Worm (Caenorhabditis elegans) whole organism, young adult: Measurements from ENCODE around the gene plk-3.

Experiments
- B0035.1 ChIP-seq: sonication (generic microtip); optimal IDR thresholded peaks from 2 replicates; lab custom pipeline; 2016; ENCODE audit warnings: missing genetic modification characterization, mild to moderate bottlenecking, missing compliant biosample characterization, missing genotype, missing genetic modification reagents
- B0261.1 ChIP-seq: sonication (generic microtip); optimal IDR thresholded peaks from 2 replicates; lab custom pipeline; 2016; ENCODE audit warnings: mild to moderate bottlenecking, missing genetic modification characterization, moderate library complexity, missing compliant biosample characterization
- F33H1.4 ChIP-seq: fragments of 200-800 bp; sonication (Bioruptor generic); IDR thresholded peaks from 2 replicates; pipeline ENCODE4 v1.3.6; 2022; ENCODE audit warnings: missing genetic modification reagents, missing genetic modification characterization, missing compliant biosample characterization
- F37B4.10 ChIP-seq: fragments of 200-800 bp; sonication (Bioruptor generic); IDR thresholded peaks from 2 replicates; pipeline ENCODE4 v1.3.6; 2022; ENCODE audit warnings: missing genetic modification characterization, missing compliant biosample characterization
- F49E8.2 ChIP-seq: sonication (generic microtip); optimal IDR thresholded peaks from 3 replicates; lab custom pipeline; 2017; ENCODE audit warnings: missing genetic modification characterization, mild to moderate bottlenecking, missing compliant biosample characterization, antibody characterized with exemption, moderate library complexity; ENCODE audit not compliant: insufficient read depth
- F52B5.7 ChIP-seq: sonication (generic microtip); optimal IDR thresholded peaks from 2 replicates; lab custom pipeline; 2016; ENCODE audit warnings: mild to moderate bottlenecking, missing genetic modification characterization, missing compliant biosample characterization
- F55B11.4 ChIP-seq: sonication (generic microtip); optimal IDR thresholded peaks from 2 replicates; lab custom pipeline; 2016; ENCODE audit warnings: missing compliant biosample characterization, missing genetic modification characterization, borderline replicate concordance; ENCODE audit not compliant: insufficient read depth
- F57C9.4 ChIP-seq: sonication (generic microtip); optimal IDR thresholded peaks from 2 replicates; lab custom pipeline; 2017; ENCODE audit warnings: mild to moderate bottlenecking, missing genetic modification characterization, missing compliant biosample characterization
- K12H6.12 ChIP-seq: fragments of 200-800 bp; sonication (Bioruptor generic); optimal IDR thresholded peaks from 2 replicates; lab custom pipeline; 2018; ENCODE audit warnings: mild to moderate bottlenecking, missing genetic modification characterization, missing compliant biosample characterization
- T26A5.8 ChIP-seq: sonication (generic microtip); optimal IDR thresholded peaks from 2 replicates; lab custom pipeline; 2016; ENCODE audit warnings: missing genetic modification characterization, missing compliant biosample characterization
- Y53G8AR.9 ChIP-seq: fragments of 200-800 bp; sonication (Bioruptor generic); conservative IDR thresholded peaks from 2 replicates; pipeline ENCODE4 v1.3.6; 2022; ENCODE audit warnings: missing genetic modification reagents, missing genetic modification characterization, missing compliant biosample characterization
- aptf-2 ChIP-seq: fragments of 200-800 bp; sonication (Bioruptor generic); conservative IDR thresholded peaks from 2 replicates; pipeline ENCODE4 v1.3.6; 2022; ENCODE audit warnings: missing genetic modification reagents, missing genetic modification characterization, missing compliant biosample characterization
- atf-7 ChIP-seq: sonication (generic microtip); optimal IDR thresholded peaks from 2 replicates; lab custom pipeline; 2017; ENCODE audit warnings: mild to moderate bottlenecking, missing genetic modification characterization, missing compliant biosample characterization
- attf-6 ChIP-seq: fragments of 200-800 bp; sonication (Bioruptor generic); IDR thresholded peaks from 2 replicates; pipeline ENCODE4 v1.3.6; 2022; ENCODE audit warnings: missing genetic modification reagents, missing genetic modification characterization, missing compliant biosample characterization
- bed-2 ChIP-seq: fragments of 200-800 bp; sonication (Bioruptor generic); IDR thresholded peaks from 2 replicates; pipeline ENCODE4 v1.3.6; 2022; ENCODE audit warnings: missing genetic modification reagents, missing genetic modification characterization, missing compliant biosample characterization
- cebp-2 ChIP-seq: fragments of 200-800 bp; sonication (Bioruptor generic); IDR thresholded peaks from 2 replicates; pipeline ENCODE4 v1.3.6; 2022; ENCODE audit warnings: missing genetic modification characterization, missing compliant biosample characterization
- ceh-100 ChIP-seq: fragments of 200-800 bp; sonication (Bioruptor generic); IDR thresholded peaks from 2 replicates; pipeline ENCODE4 v1.3.6; 2022; ENCODE audit warnings: missing genetic modification reagents, missing genetic modification characterization, missing compliant biosample characterization
- ceh-79 ChIP-seq: sonication (generic microtip); optimal IDR thresholded peaks from 2 replicates; lab custom pipeline; 2017; ENCODE audit warnings: mild to moderate bottlenecking, missing genetic modification characterization, missing compliant biosample characterization
- ceh-91 ChIP-seq: fragments of 200-800 bp; sonication (Bioruptor generic); IDR thresholded peaks from 2 replicates; pipeline ENCODE4 v1.3.6; 2022; ENCODE audit warnings: missing genetic modification reagents, missing genetic modification characterization, missing compliant biosample characterization
- die-1 ChIP-seq: sonication (generic microtip); optimal IDR thresholded peaks from 2 replicates; lab custom pipeline; 2016; ENCODE audit warnings: missing genotype, mild to moderate bottlenecking, missing genetic modification characterization, missing compliant biosample characterization
- egl-44 ChIP-seq: fragments of 200-800 bp; sonication (Bioruptor generic); IDR thresholded peaks from 2 replicates; pipeline ENCODE4 v1.3.6; 2022; ENCODE audit warnings: missing genetic modification reagents, missing genetic modification characterization, missing compliant biosample characterization
- egrh-3 ChIP-seq: fragments of 200-800 bp; sonication (Bioruptor generic); IDR thresholded peaks from 2 replicates; pipeline ENCODE4 v1.3.6; 2022; ENCODE audit warnings: missing genetic modification reagents, missing genetic modification characterization, missing compliant biosample characterization
- ets-4 ChIP-seq: fragments of 200-800 bp; sonication (Bioruptor generic); optimal IDR thresholded peaks from 2 replicates; lab custom pipeline; 2018; ENCODE audit warnings: mild to moderate bottlenecking, missing genetic modification characterization, missing compliant biosample characterization
- hlh-26 ChIP-seq: fragments of 200-800 bp; sonication (Bioruptor generic); conservative IDR thresholded peaks from 2 replicates; pipeline ENCODE4 v1.3.6; 2022; ENCODE audit warnings: missing genetic modification reagents, missing genetic modification characterization, missing compliant biosample characterization
- hmg-1.2 ChIP-seq: fragments of 200-800 bp; sonication (Bioruptor generic); IDR thresholded peaks from 2 replicates; pipeline ENCODE4 v1.3.6; 2022; ENCODE audit warnings: missing genetic modification reagents, missing genetic modification characterization, missing compliant biosample characterization
- lin-40 ChIP-seq: sonication (generic microtip); optimal IDR thresholded peaks from 2 replicates; lab custom pipeline; 2016; ENCODE audit warnings: missing genetic modification characterization, mild to moderate bottlenecking, missing compliant biosample characterization, missing genotype, missing genetic modification reagents
- madf-10 ChIP-seq: sonication (generic microtip); optimal IDR thresholded peaks from 2 replicates; lab custom pipeline; 2016; ENCODE audit warnings: mild to moderate bottlenecking, missing genetic modification characterization, missing compliant biosample characterization
- madf-6 ChIP-seq: fragments of 200-800 bp; sonication (Bioruptor generic); IDR thresholded peaks from 2 replicates; pipeline ENCODE4 v1.3.6; 2022; ENCODE audit warnings: missing genetic modification reagents, missing genetic modification characterization, missing compliant biosample characterization
- mcd-1 ChIP-seq: fragments of 200-800 bp; sonication (Bioruptor generic); IDR thresholded peaks from 2 replicates; pipeline ENCODE4 v1.3.6; 2022; ENCODE audit warnings: missing genetic modification reagents, missing genetic modification characterization, missing compliant biosample characterization
- mel-28 ChIP-seq: sonication (generic microtip); optimal IDR thresholded peaks from 2 replicates; lab custom pipeline; 2016; ENCODE audit warnings: borderline replicate concordance, mild to moderate bottlenecking, missing genetic modification characterization, missing compliant biosample characterization
- mxl-1 ChIP-seq: sonication (generic microtip); optimal IDR thresholded peaks from 2 replicates; lab custom pipeline; 2016; ENCODE audit warnings: missing genetic modification characterization, missing compliant biosample characterization
- nfya-2 ChIP-seq: fragments of 200-800 bp; sonication (Bioruptor generic); IDR thresholded peaks from 2 replicates; pipeline ENCODE4 v1.3.6; 2022; ENCODE audit warnings: missing genetic modification reagents, missing genetic modification characterization, missing compliant biosample characterization
- nhr-120 ChIP-seq: fragments of 200-800 bp; sonication (Bioruptor generic); IDR thresholded peaks from 2 replicates; pipeline ENCODE4 v1.3.6; 2022; ENCODE audit warnings: missing genetic modification characterization, missing compliant biosample characterization
- nhr-80 ChIP-seq: sonication (generic microtip); optimal IDR thresholded peaks from 2 replicates; lab custom pipeline; 2016; ENCODE audit warnings: missing genetic modification characterization, missing compliant biosample characterization
- pbrm-1 ChIP-seq: fragments of 200-800 bp; sonication (Bioruptor generic); IDR thresholded peaks from 2 replicates; pipeline ENCODE4 v1.3.6; 2022; ENCODE audit warnings: missing genetic modification reagents, missing genetic modification characterization, missing compliant biosample characterization
- rec-8 ChIP-seq, 2 experiments: sonication (generic microtip); optimal IDR thresholded peaks; 2 replicates each; lab custom pipeline; 2016; ENCODE audit warnings: mild to moderate bottlenecking in 2 of 2, missing genetic modification characterization in 2 of 2, missing genetic modification reagents in 2 of 2, missing genotype in 2 of 2, missing biosample characterization in 1 of 2, missing compliant biosample characterization in 1 of 2, moderate library complexity in 1 of 2
- repo-1 ChIP-seq: sonication (generic microtip); optimal IDR thresholded peaks from 2 replicates; lab custom pipeline; 2017; ENCODE audit warnings: mild to moderate bottlenecking, missing genetic modification characterization, missing compliant biosample characterization
- sdz-38 ChIP-seq: sonication (generic microtip); optimal IDR thresholded peaks from 2 replicates; lab custom pipeline; 2016; ENCODE audit warnings: missing genotype, missing genetic modification characterization, missing compliant biosample characterization
- snpc-4 ChIP-seq, 5 experiments: fragments of 150-350 bp in 1 of 5; sonication (generic microtip) in 4 of 5; optimal IDR thresholded peaks; 2 replicates each; lab custom pipeline; 2014 to 2018; ENCODE audit warnings: missing genetic modification characterization in 5 of 5, missing biosample characterization in 3 of 5, antibody characterized with exemption in 2 of 5, mild to moderate bottlenecking in 2 of 5, missing compliant biosample characterization in 2 of 5, missing genotype in 2 of 5, moderate library complexity in 2 of 5, missing genetic modification reagents in 1 of 5
- unc-130 ChIP-seq: sonication (generic microtip); optimal IDR thresholded peaks from 2 replicates; lab custom pipeline; 2016; ENCODE audit warnings: missing genetic modification reagents, missing genetic modification characterization, missing compliant biosample characterization
- ztf-26 ChIP-seq: sonication (generic microtip); optimal IDR thresholded peaks from 2 replicates; lab custom pipeline; 2017; ENCODE audit warnings: missing genetic modification characterization, missing compliant biosample characterization

Gene plk-3

DNA sequence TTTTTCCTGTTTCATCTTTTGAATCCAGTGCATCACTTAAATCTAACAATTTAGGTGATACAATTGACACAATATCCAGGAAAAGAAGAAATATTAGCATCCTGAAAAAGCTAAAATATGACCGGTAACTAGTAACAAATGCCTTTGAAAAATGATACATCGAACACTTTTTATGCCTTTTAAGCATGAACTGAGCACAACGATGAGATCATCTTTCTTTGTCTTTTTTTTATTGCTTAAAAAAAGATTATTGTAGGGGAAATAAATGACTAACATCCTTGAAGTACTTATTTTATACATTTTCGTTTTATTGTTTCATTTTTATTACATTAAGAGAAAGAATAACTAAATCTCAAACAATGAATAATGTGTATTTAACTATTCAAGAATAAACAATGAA, 7.2 kb downstream of the plk-3 start, which contains the start of gene F13B6.3 (continued):
- TF ChIP-seq snpc-4 (GFP tag; optimal IDR thresholded peaks at IDR 0.05; lab: Kevin White, UChicago) = no peak
- TF ChIP-seq snpc-4 (tag; optimal IDR thresholded peaks at IDR 0.05; lab: Kevin White, UChicago) = no peak
- no peak for TF ChIP-seq mxl-1 (tag; lab: Kevin White, UChicago)

DNA sequence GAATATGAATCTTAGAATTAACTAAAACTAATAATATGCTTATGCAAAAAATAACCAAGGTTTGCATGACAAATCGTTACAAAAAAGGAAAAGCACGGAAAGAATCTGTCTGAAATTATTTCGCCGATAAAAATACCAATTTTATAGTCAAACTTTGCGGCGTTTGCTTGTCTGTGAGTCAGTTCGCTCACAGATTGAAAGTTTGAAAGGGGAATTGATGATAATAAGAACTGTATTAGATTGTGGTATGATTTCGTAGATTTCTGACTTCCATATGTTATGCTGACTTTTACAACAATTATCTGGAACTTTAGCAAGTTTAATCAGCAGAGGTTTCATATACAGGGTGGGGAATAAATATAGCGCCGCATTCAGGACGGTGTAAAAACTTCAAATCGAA, 12.8 kb downstream of the plk-3 start, which contains the start of gene F13B6.2:
TSS of gene F13B6.2 (minus strand) at position 101 of the 400 bp plus-strand sequence.
- no peak for TF ChIP-seq F52B5.7 (tag; lab: Kevin White, UChicago)
- no peak for TF ChIP-seq pbrm-1 (GFP tag; lab: Robert Waterston, UW)
- no peak for TF ChIP-seq attf-6 (GFP tag; lab: Robert Waterston, UW)
- no peak for TF ChIP-seq Y53G8AR.9 (GFP tag; lab: Robert Waterston, UW)
- TF ChIP-seq ztf-26 (tag; lab: Kevin White, UChicago) = no peak
- TF ChIP-seq F55B11.4 (tag; lab: Kevin White, UChicago) = no peak
- TF ChIP-seq nhr-80 = no peak
- no peak for TF ChIP-seq ceh-91 (GFP tag; lab: Robert Waterston, UW)
- no peak for TF ChIP-seq K12H6.12 (tag; lab: Kevin White, UChicago)
- TF ChIP-seq B0261.1 (tag; lab: Kevin White, UChicago) = no peak
- TF ChIP-seq ceh-100 (GFP tag; lab: Robert Waterston, UW) = no peak
- no peak for TF ChIP-seq nhr-120 (GFP tag; lab: Robert Waterston, UW)

DNA sequence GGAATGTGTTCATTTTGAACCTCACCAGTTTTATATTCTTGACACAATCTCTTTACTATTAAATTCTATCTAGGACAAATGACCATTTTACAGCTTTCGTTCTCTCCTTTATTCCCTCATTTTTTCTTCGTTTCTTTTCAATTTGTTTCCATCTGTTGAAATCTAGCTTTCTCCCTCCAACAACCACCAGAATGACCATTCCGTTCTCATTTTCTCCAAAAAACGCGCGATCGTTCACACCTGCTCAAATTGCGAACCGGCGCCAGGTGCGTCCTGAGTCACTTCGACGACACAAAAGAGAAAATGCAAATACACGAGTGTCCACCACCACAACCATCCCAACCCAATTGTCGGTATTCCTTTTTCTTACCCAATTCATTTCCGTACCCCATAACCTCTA, 16.8 kb downstream of the plk-3 start, which contains the start of gene F13B6.1:
TSS of gene F13B6.1 (plus strand) at position 301 of the 400 bp plus-strand sequence.
- no peak for TF ChIP-seq F49E8.2 (tag; lab: Kevin White, UChicago)
- TF ChIP-seq hlh-26 (GFP tag; lab: Robert Waterston, UW) = no peak
- TF ChIP-seq lin-40 = no peak
- no peak for TF ChIP-seq bed-2 (GFP tag; lab: Robert Waterston, UW)
- no peak for TF ChIP-seq nfya-2 (GFP tag; lab: Robert Waterston, UW)
- TF ChIP-seq madf-6 = no peak
- TF ChIP-seq B0035.1 (tag; lab: Kevin White, UChicago) = no peak
- TF ChIP-seq egl-44 = no peak
- no peak for TF ChIP-seq Y53G8AR.9 (GFP tag; lab: Robert Waterston, UW)
- TF ChIP-seq ets-4 (GFP tag; lab: Kevin White, UChicago) = no peak
- no peak for TF ChIP-seq F33H1.4 (GFP tag; lab: Robert Waterston, UW)
- no peak for TF ChIP-seq sdz-38

DNA sequence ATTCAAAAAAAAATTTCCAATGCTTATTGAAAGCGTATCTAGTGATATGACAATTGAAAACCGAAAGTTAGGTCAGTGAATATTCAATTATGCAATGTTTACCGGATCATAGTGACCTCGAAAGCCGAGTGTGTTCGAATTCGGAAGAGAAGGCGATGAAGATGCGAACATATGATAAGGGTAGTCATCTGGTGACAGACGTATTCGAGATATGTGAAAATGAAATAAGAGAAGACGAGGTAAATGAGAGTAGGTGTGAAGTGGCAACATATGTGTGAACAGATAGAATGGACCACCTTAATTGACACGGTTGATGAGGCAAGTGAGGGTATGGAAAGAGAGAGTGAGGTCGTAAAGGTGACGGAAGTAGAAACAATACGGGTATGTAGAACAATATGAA, 18.1 kb downstream of the plk-3 start:
- TF ChIP-seq die-1 (tag; lab: Kevin White, UChicago) (no peak), F57C9.4 (tag; lab: Kevin White, UChicago) (no peak), mel-28 (tag; lab: Kevin White, UChicago) (no peak), unc-130 (GFP tag; lab: Kevin White, UChicago) (no peak)
- TF ChIP-seq, all 124 proteins: peak for 0

DNA sequence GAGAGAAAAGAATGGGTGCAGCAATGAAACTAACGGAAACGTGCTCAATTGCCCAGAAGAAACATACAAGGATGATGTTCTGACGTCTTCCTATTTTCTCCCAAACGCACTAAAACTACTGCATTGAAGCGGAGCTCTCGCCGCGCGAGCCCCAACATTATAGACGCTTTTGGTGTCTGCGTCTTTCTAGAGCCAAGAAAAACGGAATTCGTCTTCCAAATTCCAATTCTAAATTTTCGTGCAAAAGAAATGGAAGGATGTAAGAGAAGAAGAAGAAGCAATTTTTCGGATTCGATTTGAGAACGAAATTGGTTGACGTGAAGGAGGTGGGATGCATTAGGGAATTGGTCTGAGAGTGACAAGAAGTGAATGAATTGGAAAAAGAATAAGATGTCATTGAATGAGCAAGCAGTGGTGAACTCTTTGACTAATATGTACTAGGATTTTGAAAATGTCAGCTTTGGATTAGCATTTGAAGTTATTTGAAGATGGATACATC, 19.3 kb downstream of the plk-3 start:
- TF ChIP-seq rec-8 (tag; optimal IDR thresholded peaks at IDR 0.05; lab: Kevin White, UChicago) (no peak), egrh-3 (GFP tag; lab: Robert Waterston, UW) (no peak), F37B4.10 (no peak), aptf-2 (GFP tag; lab: Robert Waterston, UW) (no peak), ceh-79 (no peak), mcd-1 (no peak), repo-1 (no peak), madf-6 (no peak), cebp-2 (no peak), T26A5.8 (tag; lab: Kevin White, UChicago) (no peak), hmg-1.2 (no peak), atf-7 (tag; lab: Kevin White, UChicago) (no peak), madf-10 (no peak)
